Worm (Caenorhabditis elegans): ENCODE results near the gene osta-3.

ce11 chrII:14785906-14786305 is 26.4 kb upstream of the osta-3 start, which contains the start of gene Y54E2A.9:
- no peak for TF ChIP-seq mdl-1 (tag; optimal IDR thresholded peaks at IDR 0.05)
- no peak for TF ChIP-seq nhr-76 (tag; optimal IDR thresholded peaks at IDR 0.05)
- no peak for TF ChIP-seq ces-1 (GFP tag; optimal IDR thresholded peaks at IDR 0.05)
- TF ChIP-seq snpc-1.2 (GFP tag; IDR thresholded peaks at IDR 0.05), result no peak
- no peak for TF ChIP-seq lir-3 (tag; optimal IDR thresholded peaks at IDR 0.05)
- no peak for TF ChIP-seq mep-1 (tag; optimal IDR thresholded peaks at IDR 0.05)
- no peak for TF ChIP-seq cey-2 (tag; optimal IDR thresholded peaks at IDR 0.05; ENCODE audit: borderline replicate concordance, insufficient read depth)
